Worm (Caenorhabditis elegans) whole organism, L4 larva: Measurements from ENCODE around the gene sfxn-1.4.

Source experiments
- dmd-8 ChIP-seq: fragments of 200-800 bp; sonication (Bioruptor generic); IDR thresholded peaks from 2 replicates; pipeline ENCODE4 v1.3.6; 2022; ENCODE audit warnings: missing genetic modification characterization, missing compliant biosample characterization
- dpl-1 ChIP-seq: fragments of 150-350 bp; optimal IDR thresholded peaks from 2 replicates; lab custom pipeline; 2014; ENCODE audit warnings: missing biosample characterization, missing genetic modification reagents, missing genetic modification characterization
- egl-27 ChIP-seq: sonication (generic microtip); optimal IDR thresholded peaks from 3 replicates; lab custom pipeline; 2017; ENCODE audit warnings: missing biosample characterization, missing genetic modification reagents, missing genetic modification characterization
- nhr-6 ChIP-seq: fragments of 150-350 bp; optimal IDR thresholded peaks from 2 replicates; lab custom pipeline; 2014; ENCODE audit warnings: missing biosample characterization, missing genetic modification characterization
- skn-1 ChIP-seq: fragments of 150-350 bp; optimal IDR thresholded peaks from 2 replicates; lab custom pipeline; 2014; ENCODE audit warnings: missing biosample characterization, missing genetic modification characterization

DNA sequence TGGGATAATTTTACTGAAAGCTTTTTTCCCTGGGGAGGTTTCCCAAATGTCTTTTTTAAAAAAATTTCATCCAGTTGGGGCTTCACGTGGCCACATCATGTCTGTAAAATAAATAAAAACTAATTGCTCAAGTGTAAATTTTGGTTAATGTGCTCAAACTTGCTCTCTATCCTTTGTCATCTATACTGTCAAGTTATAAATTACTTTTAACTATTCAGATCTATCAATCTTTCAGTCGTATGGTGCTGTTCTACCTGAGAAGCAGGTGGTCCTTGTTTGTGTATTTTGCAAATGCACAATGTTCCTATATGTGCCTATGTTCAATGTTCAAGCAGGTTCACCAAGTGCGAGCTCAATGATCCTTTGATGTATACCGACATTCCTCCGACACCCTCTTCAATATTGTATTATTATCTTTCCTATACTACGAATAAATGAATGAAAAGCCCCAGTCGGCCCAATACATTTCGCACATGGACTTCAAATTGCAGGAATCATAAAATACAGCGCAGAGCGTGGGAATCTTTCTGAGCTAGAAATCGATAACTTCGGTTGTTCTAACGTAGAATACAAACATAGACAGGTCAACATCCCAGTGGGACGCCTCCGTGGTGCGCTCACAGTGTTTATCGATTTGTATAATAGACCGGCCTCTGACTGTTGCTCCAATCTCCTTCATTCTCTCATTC lies at the start of gene sfxn-1.4, which contains the start of gene C47D12.4:
- TF ChIP-seq nhr-6 (tag; lab: Kevin White, UChicago) (no peak), egl-27 (tag; lab: Kevin White, UChicago) (no peak), dmd-8 (GFP tag; lab: Robert Waterston, UW) (no peak), dpl-1 (GFP tag; lab: Kevin White, UChicago) (no peak), skn-1 (tag; lab: Kevin White, UChicago) (no peak)
